Fruit fly (Drosophila melanogaster) whole organism, embryonic: ENCODE results near the gene Idgf3.

ENCODE experiments used
- CG10462 ChIP-seq: fragments of 200-800 bp; sonication (Bioruptor generic); optimal IDR thresholded peaks from 2 replicates; lab custom pipeline; 2016; ENCODE audit warnings: missing biosample characterization, missing genetic modification characterization
- CG13424 ChIP-seq: fragments of 200-800 bp; sonication (Bioruptor generic); optimal IDR thresholded peaks from 2 replicates; lab custom pipeline; 2019; ENCODE audit warnings: missing biosample characterization, mild to moderate bottlenecking, missing genetic modification characterization, moderate library complexity
- CG14860 ChIP-seq: fragments of 200-800 bp; sonication (Bioruptor generic); IDR thresholded peaks from 3 replicates; pipeline ENCODE4 v1.3.6; 2022; ENCODE audit warnings: missing biosample characterization, missing genetic modification characterization; ENCODE audit not compliant: partially characterized antibody
- CG15269 ChIP-seq: fragments of 200-800 bp; sonication (Bioruptor generic); optimal IDR thresholded peaks from 2 replicates; lab custom pipeline; 2018; ENCODE audit warnings: missing biosample characterization, mild to moderate bottlenecking, missing genetic modification characterization, moderate library complexity
- CG1602 ChIP-seq: fragments of 200-800 bp; sonication (Bioruptor generic); optimal IDR thresholded peaks from 3 replicates; lab custom pipeline; 2016; ENCODE audit warnings: missing biosample characterization, missing genetic modification characterization
- CG16815 ChIP-seq: fragments of 200-800 bp; sonication (Bioruptor generic); optimal IDR thresholded peaks from 3 replicates; lab custom pipeline; 2017; ENCODE audit warnings: missing biosample characterization, mild to moderate bottlenecking, missing genetic modification characterization
- CG16863 ChIP-seq: fragments of 200-800 bp; sonication (Bioruptor generic); optimal IDR thresholded peaks from 3 replicates; lab custom pipeline; 2016; ENCODE audit warnings: missing biosample characterization, missing genetic modification characterization
- CG17328 ChIP-seq: fragments of 200-800 bp; sonication (Bioruptor generic); IDR thresholded peaks from 2 replicates; pipeline ENCODE4 v1.3.6; 2022; ENCODE audit warnings: missing biosample characterization, missing genetic modification characterization
- CG18262 ChIP-seq: fragments of 200-800 bp; optimal IDR thresholded peaks from 3 replicates; lab custom pipeline; 2019; ENCODE audit warnings: missing biosample characterization, mild to moderate bottlenecking, missing genetic modification characterization, moderate library complexity
- CG34376 ChIP-seq: fragments of 200-800 bp; sonication (Bioruptor generic); optimal IDR thresholded peaks from 2 replicates; lab custom pipeline; 2018; ENCODE audit warnings: missing biosample characterization, mild to moderate bottlenecking, missing genetic modification characterization
- CG6683 ChIP-seq: fragments of 200-800 bp; sonication (Bioruptor generic); optimal IDR thresholded peaks from 2 replicates; lab custom pipeline; 2017; ENCODE audit warnings: missing biosample characterization, mild to moderate bottlenecking, missing genetic modification characterization, missing genetic modification reagents
- CG6765 ChIP-seq: fragments of 200-800 bp; sonication (Bioruptor generic); optimal IDR thresholded peaks from 3 replicates; lab custom pipeline; 2017; ENCODE audit warnings: missing biosample characterization, mild to moderate bottlenecking, missing genetic modification characterization
- CG7372 ChIP-seq: fragments of 200-800 bp; sonication (Bioruptor generic); IDR thresholded peaks from 2 replicates; pipeline ENCODE4 v1.3.6; 2022; ENCODE audit warnings: missing biosample characterization, missing genetic modification characterization
- CG7556 ChIP-seq: fragments of 200-800 bp; sonication (Bioruptor generic); optimal IDR thresholded peaks from 2 replicates; lab custom pipeline; 2017; ENCODE audit warnings: missing biosample characterization, mild to moderate bottlenecking, missing genetic modification characterization
- CG8478 ChIP-seq: fragments of >200 bp; optimal IDR thresholded peaks from 2 replicates; lab custom pipeline; 2018
- CG8765 ChIP-seq: fragments of 200-800 bp; sonication (Bioruptor generic); IDR thresholded peaks from 2 replicates; pipeline ENCODE4 v1.3.6; 2022; ENCODE audit warnings: missing biosample characterization, missing genetic modification characterization
- CG9727 ChIP-seq: fragments of 200-800 bp; sonication (Bioruptor generic); optimal IDR thresholded peaks from 3 replicates; lab custom pipeline; 2017; ENCODE audit warnings: missing biosample characterization, mild to moderate bottlenecking, missing genetic modification characterization
- CG9797 ChIP-seq: fragments of 200-800 bp; sonication (Bioruptor generic); optimal IDR thresholded peaks from 3 replicates; lab custom pipeline; 2018; ENCODE audit warnings: missing biosample characterization, mild to moderate bottlenecking, missing genetic modification characterization
- CoRest ChIP-seq: fragments of 200-800 bp; sonication (Bioruptor generic); optimal IDR thresholded peaks from 3 replicates; lab custom pipeline; 2018; ENCODE audit warnings: missing biosample characterization, mild to moderate bottlenecking, missing genetic modification characterization, moderate library complexity
- D19A ChIP-seq: fragments of 200-800 bp; optimal IDR thresholded peaks from 3 replicates; lab custom pipeline; 2019; ENCODE audit warnings: missing biosample characterization, mild to moderate bottlenecking, missing genetic modification characterization, moderate library complexity
- Dp ChIP-seq: fragments of 200-800 bp; sonication (Bioruptor generic); optimal IDR thresholded peaks from 2 replicates; lab custom pipeline; 2018; ENCODE audit warnings: missing biosample characterization, mild to moderate bottlenecking, missing genetic modification characterization, moderate library complexity
- Drgx ChIP-seq: fragments of 200-800 bp; sonication (Bioruptor generic); IDR thresholded peaks from 2 replicates; pipeline ENCODE4 v1.3.6; 2022; ENCODE audit warnings: missing biosample characterization, missing genetic modification characterization
- Ets97D ChIP-seq: fragments of 200-800 bp; sonication (Bioruptor generic); optimal IDR thresholded peaks from 3 replicates; lab custom pipeline; 2016; ENCODE audit warnings: missing biosample characterization, missing genetic modification characterization
- Hmx ChIP-seq: fragments of 200-800 bp; sonication (Bioruptor generic); optimal IDR thresholded peaks from 2 replicates; lab custom pipeline; 2016; ENCODE audit warnings: missing biosample characterization, missing genetic modification characterization
- NC2α ChIP-seq: fragments of 200-800 bp; sonication (Bioruptor generic); optimal IDR thresholded peaks from 2 replicates; lab custom pipeline; 2016; ENCODE audit warnings: missing biosample characterization, missing genetic modification characterization
- Optix ChIP-seq: fragments of 200-800 bp; sonication (Bioruptor generic); IDR thresholded peaks from 3 replicates; pipeline ENCODE4 v1.3.6; 2022; ENCODE audit warnings: missing biosample characterization, missing genetic modification characterization
- Ravus ChIP-seq: fragments of 200-800 bp; sonication (Bioruptor generic); IDR thresholded peaks from 2 replicates; pipeline ENCODE4 v1.3.6; 2022; ENCODE audit warnings: missing biosample characterization, missing genetic modification characterization
- Scr ChIP-seq: fragments of 200-800 bp; sonication (Bioruptor generic); IDR thresholded peaks from 2 replicates; pipeline ENCODE4 v1.3.6; 2022; ENCODE audit warnings: missing biosample characterization, missing genetic modification characterization; ENCODE audit not compliant: partially characterized antibody
- Taf1 ChIP-seq: fragments of 200-800 bp; sonication (Bioruptor generic); IDR thresholded peaks from 2 replicates; pipeline ENCODE4 v1.3.6; 2022; ENCODE audit warnings: missing biosample characterization, missing genetic modification characterization
- Tbp ChIP-seq: fragments of >200 bp; optimal IDR thresholded peaks from 2 replicates; lab custom pipeline; 2018; ENCODE audit warnings: missing biosample characterization, missing genetic modification characterization
- abd-A ChIP-seq: fragments of 200-800 bp; sonication (Bioruptor generic); optimal IDR thresholded peaks from 3 replicates; lab custom pipeline; 2019; ENCODE audit warnings: missing biosample characterization, mild to moderate bottlenecking, missing genetic modification characterization, moderate library complexity
- al ChIP-seq: fragments of 200-800 bp; sonication (Bioruptor generic); IDR thresholded peaks from 2 replicates; pipeline ENCODE4 v1.3.6; 2022; ENCODE audit warnings: missing biosample characterization, missing genetic modification characterization
- ase ChIP-seq: fragments of 200-800 bp; sonication (Bioruptor generic); IDR thresholded peaks from 3 replicates; pipeline ENCODE4 v1.3.6; 2022; ENCODE audit warnings: missing biosample characterization, missing genetic modification characterization
- bab2 ChIP-seq: fragments of 200-800 bp; sonication (Bioruptor generic); optimal IDR thresholded peaks from 2 replicates; lab custom pipeline; 2016; ENCODE audit warnings: missing biosample characterization, missing genetic modification characterization
- dysf ChIP-seq: fragments of 200-800 bp; sonication (Bioruptor generic); IDR thresholded peaks from 3 replicates; pipeline ENCODE4 v1.3.6; 2022; ENCODE audit warnings: missing biosample characterization, missing genetic modification characterization
- en ChIP-seq: fragments of 200-800 bp; sonication (Bioruptor generic); optimal IDR thresholded peaks from 2 replicates; lab custom pipeline; 2016; ENCODE audit warnings: missing biosample characterization, missing genetic modification characterization
- fd3F ChIP-seq: fragments of 200-800 bp; sonication (Bioruptor generic); optimal IDR thresholded peaks from 2 replicates; lab custom pipeline; 2018; ENCODE audit warnings: missing biosample characterization, mild to moderate bottlenecking, missing genetic modification characterization, moderate library complexity
- fd64A ChIP-seq: fragments of 200-800 bp; sonication (Bioruptor generic); optimal IDR thresholded peaks from 3 replicates; lab custom pipeline; 2018; ENCODE audit warnings: missing biosample characterization, mild to moderate bottlenecking, missing genetic modification characterization
- fru ChIP-seq: fragments of >200 bp; optimal IDR thresholded peaks from 2 replicates; lab custom pipeline; 2017
- fu2 ChIP-seq: fragments of 200-800 bp; sonication (Bioruptor generic); optimal IDR thresholded peaks from 2 replicates; lab custom pipeline; 2016; ENCODE audit warnings: missing biosample characterization, missing genetic modification characterization
- gro ChIP-seq: fragments of 200-800 bp; sonication (Bioruptor generic); optimal IDR thresholded peaks from 2 replicates; lab custom pipeline; 2016; ENCODE audit warnings: missing biosample characterization, missing genetic modification characterization
- inv ChIP-seq: fragments of 200-800 bp; sonication (Bioruptor generic); IDR thresholded peaks from 2 replicates; pipeline ENCODE4 v1.3.6; 2022; ENCODE audit warnings: missing biosample characterization, missing genetic modification characterization; ENCODE audit not compliant: partially characterized antibody
- org-1 ChIP-seq: fragments of 200-800 bp; sonication (Bioruptor generic); optimal IDR thresholded peaks from 2 replicates; lab custom pipeline; 2017; ENCODE audit warnings: missing biosample characterization, missing genetic modification characterization
- pnt ChIP-seq: fragments of 200-800 bp; sonication (Bioruptor generic); optimal IDR thresholded peaks from 3 replicates; lab custom pipeline; 2016; ENCODE audit warnings: missing biosample characterization, missing genetic modification characterization
- repo ChIP-seq: fragments of 200-800 bp; sonication (Bioruptor generic); optimal IDR thresholded peaks from 2 replicates; lab custom pipeline; 2016; ENCODE audit warnings: missing biosample characterization, missing genetic modification characterization
- rib ChIP-seq: fragments of 200-800 bp; sonication (Bioruptor generic); IDR thresholded peaks from 2 replicates; pipeline ENCODE4 v1.3.6; 2022; ENCODE audit warnings: missing biosample characterization, missing genetic modification characterization
- row ChIP-seq: fragments of 200-800 bp; sonication (Bioruptor generic); IDR thresholded peaks from 3 replicates; pipeline ENCODE4 v1.3.6; 2022; ENCODE audit warnings: missing biosample characterization, missing genetic modification characterization
- seq ChIP-seq: fragments of 200-800 bp; sonication (Bioruptor generic); IDR thresholded peaks from 2 replicates; pipeline ENCODE4 v1.3.6; 2022; ENCODE audit warnings: missing biosample characterization, missing genetic modification characterization
- sr ChIP-seq: fragments of 200-800 bp; sonication (Bioruptor generic); IDR thresholded peaks from 3 replicates; pipeline ENCODE4 v1.3.6; 2022; ENCODE audit warnings: missing biosample characterization, missing genetic modification characterization
- toy ChIP-seq: fragments of 200-800 bp; sonication (Bioruptor generic); IDR thresholded peaks from 2 replicates; pipeline ENCODE4 v1.3.6; 2022; ENCODE audit warnings: missing biosample characterization, missing genetic modification characterization
- trem ChIP-seq: fragments of 200-800 bp; optimal IDR thresholded peaks from 3 replicates; lab custom pipeline; 2019; ENCODE audit warnings: missing biosample characterization, mild to moderate bottlenecking, missing genetic modification characterization, moderate library complexity
- vfl ChIP-seq: fragments of 200-800 bp; sonication (Bioruptor generic); optimal IDR thresholded peaks from 2 replicates; lab custom pipeline; 2016; ENCODE audit warnings: missing biosample characterization, missing genetic modification characterization
- zfh2 ChIP-seq: fragments of 200-800 bp; sonication (Bioruptor generic); optimal IDR thresholded peaks from 2 replicates; lab custom pipeline; 2016; ENCODE audit warnings: missing biosample characterization, missing genetic modification characterization

Idgf3 gene

dm6 chr2L:16500469-16500868 is 49.8 kb downstream of the Idgf3 start (continued):
- peak; percentile 67 for TF ChIP-seq CG6683
- peak; percentile 57 for TF ChIP-seq vfl
- TF ChIP-seq en: peak; percentile 42
- TF ChIP-seq abd-A (tag; lab: Kevin White, UChicago): peak; percentile 65
- TF ChIP-seq rib (GFP tag; lab: Robert Waterston, UW): peak; percentile 85
- peak; percentile 87 for TF ChIP-seq bab2
- TF ChIP-seq CG34376: peak; percentile 72
- TF ChIP-seq Ets97D: peak; percentile 67
- TF ChIP-seq CG1602: peak; percentile 84
- no peak for TF ChIP-seq inv (GFP tag; lab: Robert Waterston, UW)
- peak; percentile 58 for TF ChIP-seq trem
- peak; percentile 77 for TF ChIP-seq D19A (tag; lab: Kevin White, UChicago)
- peak; percentile 88 for TF ChIP-seq CoRest
- peak; percentile 87 for TF ChIP-seq org-1 (GFP tag; lab: Kevin White, UChicago)
- no peak for TF ChIP-seq Dp (GFP tag; lab: Kevin White, UChicago)
- TF ChIP-seq Tbp (GFP tag; lab: Kevin White, UChicago): no peak
- peak; percentile 95 for TF ChIP-seq CG13424 (tag; lab: Kevin White, UChicago)
- peak; percentile 90 for TF ChIP-seq CG7556 (GFP tag; lab: Kevin White, UChicago)
- TF ChIP-seq repo (GFP tag; lab: Kevin White, UChicago): peak; percentile 25
- peak; percentile 73 for TF ChIP-seq NC2α (GFP tag; lab: Kevin White, UChicago)
- peak; percentile 76 for TF ChIP-seq gro (GFP tag; lab: Kevin White, UChicago)
- peak; percentile 90 for TF ChIP-seq Optix (GFP tag; lab: Robert Waterston, UW)
- peak; percentile 93 for TF ChIP-seq Drgx (GFP tag; lab: Robert Waterston, UW)
- peak; percentile 92 for TF ChIP-seq CG8765 (GFP tag; lab: Robert Waterston, UW)
- TF ChIP-seq CG16863 (GFP tag; lab: Kevin White, UChicago): peak; percentile 77
- TF ChIP-seq CG9797: peak; percentile 4
- peak; percentile 88 for TF ChIP-seq pnt (GFP tag; lab: Kevin White, UChicago)
- peak; percentile 76 for TF ChIP-seq Hmx (GFP tag; lab: Kevin White, UChicago)
- TF ChIP-seq CG17328: peak; percentile 93
- TF ChIP-seq CG18262 (tag; lab: Kevin White, UChicago): peak; percentile 85
- TF ChIP-seq CG16815 (GFP tag; lab: Kevin White, UChicago): peak; percentile 87
- peak; percentile 86 for TF ChIP-seq ase (GFP tag; lab: Robert Waterston, UW)
- no peak for TF ChIP-seq fru (lab: Kevin White, UChicago)
- TF ChIP-seq fu2 (GFP tag; lab: Kevin White, UChicago): peak; percentile 60
- TF ChIP-seq CG15269 (tag; lab: Kevin White, UChicago): peak; percentile 92
- peak; percentile 68; the same call in 2 of the 3 replicates for TF ChIP-seq sr (GFP tag; lab: Robert Waterston, UW)
- peak; percentile 71 for TF ChIP-seq CG10462 (GFP tag; lab: Kevin White, UChicago)
- TF ChIP-seq CG9727 (GFP tag; lab: Kevin White, UChicago): peak; percentile 86
- TF ChIP-seq Ravus: peak; percentile 74
- peak; percentile 57 for TF ChIP-seq zfh2 (GFP tag; lab: Kevin White, UChicago)
- TF ChIP-seq fd3F (GFP tag; lab: Kevin White, UChicago): peak; percentile 82
- peak; percentile 51 for TF ChIP-seq CG6765 (GFP tag; lab: Kevin White, UChicago)
- no peak for TF ChIP-seq Scr (GFP tag; lab: Robert Waterston, UW)
- peak; percentile 93 for TF ChIP-seq dysf (GFP tag; lab: Robert Waterston, UW)
- peak; percentile 88 for TF ChIP-seq CG7372 (GFP tag; lab: Robert Waterston, UW)
- peak; percentile 72 for TF ChIP-seq fd64A (GFP tag; lab: Kevin White, UChicago)
- TF ChIP-seq CG14860 (GFP tag; lab: Robert Waterston, UW): no peak
- no peak for TF ChIP-seq CG8478 (lab: Kevin White, UChicago)
- TF ChIP-seq toy (GFP tag; lab: Robert Waterston, UW): peak; percentile 71
- peak; percentile 96 for TF ChIP-seq row (GFP tag; lab: Robert Waterston, UW)
- TF ChIP-seq Taf1 (GFP tag; lab: Robert Waterston, UW): peak; percentile 89
- TF ChIP-seq seq: peak; percentile 87
- TF ChIP-seq al (GFP tag; lab: Robert Waterston, UW): peak; percentile 60; the same call in 1 of the 2 replicates
